Worm (Caenorhabditis elegans): ENCODE results near the gene cpna-1.

DNA sequence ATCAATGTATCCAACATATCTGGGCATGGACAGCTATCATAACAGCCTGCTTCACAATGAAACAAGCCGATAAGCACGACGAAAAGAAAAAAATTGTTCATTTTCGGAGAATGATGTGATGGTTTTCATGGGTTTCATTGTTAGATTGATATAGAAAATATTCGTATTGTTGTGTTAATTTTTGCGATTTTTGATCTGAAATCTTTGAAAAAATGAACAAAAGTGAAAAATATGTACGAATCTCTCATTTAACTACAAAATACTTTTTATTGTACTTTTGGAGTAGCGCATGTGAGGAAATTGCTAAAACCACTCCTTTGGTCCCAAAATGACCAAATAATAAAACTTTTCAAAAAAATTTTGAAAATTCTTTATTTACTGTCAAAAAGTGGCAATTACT lies 16.0 kb upstream of the cpna-1 start, which contains the start of gene R03H10.5:
- TF ChIP-seq pha-4 (tag; optimal IDR thresholded peaks at IDR 0.05) (no peak), attf-6 (GFP tag; IDR thresholded peaks at IDR 0.05) (no peak), dpff-1 (tag; optimal IDR thresholded peaks at IDR 0.05) (no peak), ztf-18 (tag; optimal IDR thresholded peaks at IDR 0.05) (no peak), lin-35 (GFP tag; optimal IDR thresholded peaks at IDR 0.05) (no peak), ccch-3 (GFP tag; optimal IDR thresholded peaks at IDR 0.05) (no peak), mes-4 (tag; optimal IDR thresholded peaks at IDR 0.05) (no peak), snpc-1.3 (tag; optimal IDR thresholded peaks at IDR 0.05; ENCODE audit: insufficient read depth) (no peak), F39B2.1 (GFP tag; IDR thresholded peaks at IDR 0.05) (no peak), dpl-1 (GFP tag; optimal IDR thresholded peaks at IDR 0.05) (no peak), ZK185.1 (tag; optimal IDR thresholded peaks at IDR 0.05; ENCODE audit: poor library complexity, severe bottlenecking) (no peak), unc-62 (GFP tag; optimal IDR thresholded peaks at IDR 0.05) (no peak), snpc-4 (GFP tag; optimal IDR thresholded peaks at IDR 0.05) (no peak), snpc-4 (tag; optimal IDR thresholded peaks at IDR 0.05) (no peak), mel-28 (tag; optimal IDR thresholded peaks at IDR 0.05; ENCODE audit: borderline replicate concordance) (no peak)

Data from whole organism, young adult.